Worm (Caenorhabditis elegans) whole organism, L3 larva: ENCODE results near the gene oig-3.

ENCODE experiments used
- R02D3.7 ChIP-seq: fragments of 150-350 bp; optimal IDR thresholded peaks from 2 replicates; lab custom pipeline; 2014; ENCODE audit warnings: missing biosample characterization, missing genetic modification characterization
- ama-1 ChIP-seq: fragments of 150-350 bp; optimal IDR thresholded peaks from 2 replicates; lab custom pipeline; 2018
- ceh-16 ChIP-seq: sonication (generic microtip); optimal IDR thresholded peaks from 2 replicates; lab custom pipeline; 2017; ENCODE audit warnings: missing biosample characterization, missing genetic modification characterization
- hmg-11 ChIP-seq: sonication (generic microtip); optimal IDR thresholded peaks from 2 replicates; lab custom pipeline; 2016; ENCODE audit warnings: missing genetic modification characterization, missing compliant biosample characterization
- nhr-25 ChIP-seq: sonication (generic microtip); optimal IDR thresholded peaks from 2 replicates; lab custom pipeline; 2017; ENCODE audit warnings: missing biosample characterization, missing genetic modification characterization
- nhr-28 ChIP-seq: fragments of 150-350 bp; optimal IDR thresholded peaks from 2 replicates; lab custom pipeline; 2014; ENCODE audit warnings: missing biosample characterization, missing genetic modification characterization
- nhr-76 ChIP-seq: fragments of 150-350 bp; sonication (generic microtip); optimal IDR thresholded peaks from 5 replicates; lab custom pipeline; 2014; ENCODE audit warnings: missing biosample characterization, missing genetic modification characterization
- pqm-1 ChIP-seq: fragments of 150-350 bp; optimal IDR thresholded peaks from 2 replicates; lab custom pipeline; 2017; ENCODE audit warnings: missing biosample characterization, missing genetic modification characterization, inconsistent platforms
- unc-39 ChIP-seq: sonication (generic microtip); optimal IDR thresholded peaks from 4 replicates; lab custom pipeline; 2017; ENCODE audit warnings: missing biosample characterization, missing genetic modification characterization
- ztf-11 ChIP-seq: fragments of 150-350 bp; optimal IDR thresholded peaks from 2 replicates; lab custom pipeline; 2014; ENCODE audit warnings: missing biosample characterization, missing genetic modification characterization

DNA sequence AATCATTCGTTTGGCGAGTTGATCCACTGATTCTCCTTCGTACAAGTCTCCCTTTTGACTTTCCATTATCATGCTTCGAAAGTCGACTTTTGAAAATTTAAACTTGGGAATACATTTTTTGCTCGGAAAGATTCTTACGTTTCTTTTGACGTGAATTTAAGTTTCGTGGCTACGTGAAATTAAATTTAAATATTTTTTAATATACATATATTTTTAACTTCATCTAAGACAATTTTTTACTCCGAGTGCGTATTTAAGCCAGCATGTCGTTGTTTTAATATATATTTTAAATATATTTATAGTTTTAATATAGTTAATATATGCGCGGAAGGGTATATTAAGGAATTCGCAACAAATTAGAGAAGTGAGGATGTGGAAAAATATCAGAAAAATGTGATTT is 13.8 kb upstream of the oig-3 start, which contains the start of gene R08A2.2:
- TF ChIP-seq unc-39 (tag; lab: Kevin White, UChicago), result no peak
- TF ChIP-seq ceh-16 (tag; lab: Kevin White, UChicago), result no peak
- no peak for TF ChIP-seq nhr-76 (tag; lab: Kevin White, UChicago)
- no peak for TF ChIP-seq pqm-1 (tag; lab: Kevin White, UChicago)
- TF ChIP-seq nhr-25, result no peak
- no peak for TF ChIP-seq nhr-28 (tag; lab: Kevin White, UChicago)
- no peak for TF ChIP-seq hmg-11 (tag; lab: Kevin White, UChicago)
- TF ChIP-seq ama-1 (lab: Kevin White, UChicago), result no peak
- TF ChIP-seq R02D3.7 (tag; lab: Kevin White, UChicago), result no peak
- no peak for TF ChIP-seq ztf-11 (tag; lab: Kevin White, UChicago)
